Worm (Caenorhabditis elegans) whole organism, L3 larva: ENCODE data around the gene pde-12.
"Not testable (repeated sequence)": the region's sequence is repeated elsewhere in the genome, so short reads cannot be mapped to it uniquely, and the experiment has no call there.

ENCODE experiments used
- R02D3.7 ChIP-seq: fragments of 150-350 bp; optimal IDR thresholded peaks from 2 replicates; lab custom pipeline; 2014; ENCODE audit warnings: missing biosample characterization, missing genetic modification characterization
- ZK546.5 ChIP-seq: sonication (generic microtip); optimal IDR thresholded peaks from 2 replicates; lab custom pipeline; 2017; ENCODE audit warnings: missing biosample characterization, missing genetic modification characterization
- aly-2 ChIP-seq: fragments of 150-350 bp; optimal IDR thresholded peaks from 2 replicates; lab custom pipeline; 2014; ENCODE audit warnings: missing biosample characterization, missing genetic modification characterization
- ceh-28 ChIP-seq: fragments of 150-350 bp; optimal IDR thresholded peaks from 2 replicates; lab custom pipeline; 2014; ENCODE audit warnings: missing biosample characterization, missing genetic modification reagents, missing genetic modification characterization
- ceh-82 ChIP-seq: fragments of 150-350 bp; optimal IDR thresholded peaks from 2 replicates; lab custom pipeline; 2014; ENCODE audit warnings: missing biosample characterization, missing genetic modification characterization
- egl-27 ChIP-seq: sonication (generic microtip); optimal IDR thresholded peaks from 4 replicates; lab custom pipeline; 2017; ENCODE audit warnings: missing biosample characterization, missing genetic modification reagents, missing genetic modification characterization
- egl-5 ChIP-seq: fragments of 150-350 bp; optimal IDR thresholded peaks from 2 replicates; lab custom pipeline; 2017; ENCODE audit warnings: missing biosample characterization, missing genetic modification reagents, missing genetic modification characterization, inconsistent platforms
- elt-1 ChIP-seq: fragments of 150-350 bp; optimal IDR thresholded peaks from 2 replicates; lab custom pipeline; 2014; ENCODE audit warnings: missing biosample characterization, missing genetic modification characterization
- elt-2 ChIP-seq: sonication (generic microtip); optimal IDR thresholded peaks from 2 replicates; lab custom pipeline; 2016; ENCODE audit warnings: missing genetic modification reagents, mild to moderate bottlenecking, missing genetic modification characterization, missing compliant biosample characterization
- elt-3 ChIP-seq, 3 experiments: fragments of 150-350 bp in 1 of 3; sonication (generic microtip) in 2 of 3; optimal IDR thresholded peaks; 2 replicates in 2 of 3; 4 replicates in 1 of 3; lab custom pipeline; 2014 to 2017; ENCODE audit warnings: missing biosample characterization in 3 of 3, missing genetic modification characterization in 3 of 3
- eor-1 ChIP-seq, 2 experiments: fragments of 150-350 bp; optimal IDR thresholded peaks; 2 replicates each; lab custom pipeline; 2014 to 2018; ENCODE audit warnings: missing biosample characterization in 2 of 2, missing genetic modification characterization in 2 of 2
- fkh-10 ChIP-seq: sonication (generic microtip); optimal IDR thresholded peaks from 2 replicates; lab custom pipeline; 2017; ENCODE audit warnings: missing biosample characterization, missing genetic modification reagents, missing genetic modification characterization
- fkh-2 ChIP-seq: fragments of 150-350 bp; optimal IDR thresholded peaks from 2 replicates; lab custom pipeline; 2014; ENCODE audit warnings: missing biosample characterization, missing genetic modification reagents, missing genetic modification characterization
- jun-1 ChIP-seq: fragments of 150-350 bp; optimal IDR thresholded peaks from 2 replicates; lab custom pipeline; 2014; ENCODE audit warnings: missing biosample characterization, missing genetic modification reagents, missing genetic modification characterization
- lin-15B ChIP-seq: fragments of 150-350 bp; optimal IDR thresholded peaks from 2 replicates; lab custom pipeline; 2014; ENCODE audit warnings: missing biosample characterization, missing genetic modification characterization
- lin-39 ChIP-seq: fragments of 150-350 bp; optimal IDR thresholded peaks from 2 replicates; lab custom pipeline; 2018; ENCODE audit warnings: missing biosample characterization, missing genetic modification reagents, missing genetic modification characterization
- lsy-12 ChIP-seq: sonication (generic microtip); optimal IDR thresholded peaks from 2 replicates; lab custom pipeline; 2016; ENCODE audit warnings: mild to moderate bottlenecking, missing genetic modification characterization, missing compliant biosample characterization
- nfya-1 ChIP-seq: sonication (generic microtip); optimal IDR thresholded peaks from 2 replicates; lab custom pipeline; 2017; ENCODE audit warnings: missing genetic modification characterization, mild to moderate bottlenecking, missing compliant biosample characterization, antibody characterized with exemption, moderate library complexity; ENCODE audit not compliant: insufficient read depth
- nhr-11 ChIP-seq: fragments of 150-350 bp; optimal IDR thresholded peaks from 2 replicates; lab custom pipeline; 2014; ENCODE audit warnings: missing biosample characterization, missing genetic modification characterization
- nhr-12 ChIP-seq: fragments of 150-350 bp; optimal IDR thresholded peaks from 2 replicates; lab custom pipeline; 2014; ENCODE audit warnings: missing biosample characterization, missing genetic modification characterization
- nhr-23 ChIP-seq: fragments of 150-350 bp; optimal IDR thresholded peaks from 2 replicates; lab custom pipeline; 2014; ENCODE audit warnings: missing biosample characterization, missing genetic modification reagents, missing genetic modification characterization
- nhr-237 ChIP-seq: fragments of 150-350 bp; optimal IDR thresholded peaks from 2 replicates; lab custom pipeline; 2014; ENCODE audit warnings: missing biosample characterization, missing genetic modification characterization
- nhr-25 ChIP-seq: sonication (generic microtip); optimal IDR thresholded peaks from 2 replicates; lab custom pipeline; 2017; ENCODE audit warnings: missing biosample characterization, missing genetic modification characterization
- nhr-28 ChIP-seq: fragments of 150-350 bp; optimal IDR thresholded peaks from 2 replicates; lab custom pipeline; 2014; ENCODE audit warnings: missing biosample characterization, missing genetic modification characterization
- nhr-67 ChIP-seq: fragments of 150-350 bp; optimal IDR thresholded peaks from 2 replicates; lab custom pipeline; 2014; ENCODE audit warnings: missing biosample characterization, missing genetic modification characterization
- nhr-76 ChIP-seq: fragments of 150-350 bp; sonication (generic microtip); optimal IDR thresholded peaks from 5 replicates; lab custom pipeline; 2014; ENCODE audit warnings: missing biosample characterization, missing genetic modification characterization
- nhr-77 ChIP-seq: fragments of 150-350 bp; optimal IDR thresholded peaks from 2 replicates; lab custom pipeline; 2014; ENCODE audit warnings: missing biosample characterization, missing genetic modification characterization
- pha-4 ChIP-seq: fragments of 150-350 bp; optimal IDR thresholded peaks from 2 replicates; lab custom pipeline; 2014; ENCODE audit warnings: missing biosample characterization, missing genetic modification reagents, missing genetic modification characterization
- pqm-1 ChIP-seq: fragments of 150-350 bp; optimal IDR thresholded peaks from 2 replicates; lab custom pipeline; 2017; ENCODE audit warnings: missing biosample characterization, missing genetic modification characterization, inconsistent platforms
- sea-2 ChIP-seq: fragments of 150-350 bp; sonication (generic microtip); optimal IDR thresholded peaks from 4 replicates; lab custom pipeline; 2014; ENCODE audit warnings: missing biosample characterization, missing genetic modification reagents, missing genetic modification characterization
- skn-1 ChIP-seq: fragments of 150-350 bp; optimal IDR thresholded peaks from 2 replicates; lab custom pipeline; 2014; ENCODE audit warnings: missing biosample characterization, missing genetic modification characterization
- snpc-4 ChIP-seq: fragments of 150-350 bp; optimal IDR thresholded peaks from 2 replicates; lab custom pipeline; 2014; ENCODE audit warnings: missing biosample characterization, missing genetic modification characterization
- tbx-2 ChIP-seq: sonication (generic microtip); optimal IDR thresholded peaks from 2 replicates; lab custom pipeline; 2016; ENCODE audit warnings: mild to moderate bottlenecking, missing genetic modification characterization, missing compliant biosample characterization
- unc-39 ChIP-seq: sonication (generic microtip); optimal IDR thresholded peaks from 4 replicates; lab custom pipeline; 2017; ENCODE audit warnings: missing biosample characterization, missing genetic modification characterization

Gene pde-12

DNA sequence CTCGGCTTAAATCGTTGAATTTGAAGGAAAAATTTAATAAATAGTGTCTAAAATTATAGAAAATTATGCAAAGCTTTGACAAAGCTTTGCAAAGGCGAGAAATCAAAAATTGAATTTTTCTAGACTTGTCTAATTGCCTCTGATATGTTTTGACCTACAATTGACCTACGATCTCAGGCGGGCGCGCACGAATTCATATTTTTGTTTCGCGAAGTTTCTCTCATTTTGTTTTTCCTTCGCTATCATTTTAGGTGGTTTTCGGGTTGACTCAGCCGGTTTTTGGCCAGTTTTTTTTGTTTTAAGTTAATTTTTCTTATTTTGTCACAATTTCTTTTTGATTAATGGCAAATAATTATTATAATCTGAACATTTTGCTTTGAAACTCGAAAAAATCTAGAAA, 37.6 kb downstream of the pde-12 start:
- TF ChIP-seq nhr-25 (tag; lab: Kevin White, UChicago) (no peak), lin-15B (tag; lab: Kevin White, UChicago) (no peak), aly-2 (tag; lab: Kevin White, UChicago) (no peak), jun-1 (tag; lab: Kevin White, UChicago) (no peak), snpc-4 (tag; lab: Kevin White, UChicago) (no peak), nhr-76 (no peak), elt-2 (no peak), egl-5 (tag; lab: Kevin White, UChicago) (no peak), elt-3 (tag; optimal IDR thresholded peaks at IDR 0.05; lab: Kevin White, UChicago) (no peak), sea-2 (GFP tag; lab: Kevin White, UChicago) (no peak), egl-27 (tag; lab: Kevin White, UChicago) (no peak), pqm-1 (tag; lab: Kevin White, UChicago) (no peak), nhr-11 (tag; lab: Kevin White, UChicago) (no peak), eor-1 (tag; optimal IDR thresholded peaks at IDR 0.05; lab: Kevin White, UChicago) (no peak), nhr-237 (tag; lab: Kevin White, UChicago) (no peak), nhr-28 (tag; lab: Kevin White, UChicago) (no peak), fkh-10 (no peak), skn-1 (tag; lab: Kevin White, UChicago) (no peak), unc-39 (tag; lab: Kevin White, UChicago) (no peak), nhr-23 (tag; lab: Kevin White, UChicago) (no peak)

DNA sequence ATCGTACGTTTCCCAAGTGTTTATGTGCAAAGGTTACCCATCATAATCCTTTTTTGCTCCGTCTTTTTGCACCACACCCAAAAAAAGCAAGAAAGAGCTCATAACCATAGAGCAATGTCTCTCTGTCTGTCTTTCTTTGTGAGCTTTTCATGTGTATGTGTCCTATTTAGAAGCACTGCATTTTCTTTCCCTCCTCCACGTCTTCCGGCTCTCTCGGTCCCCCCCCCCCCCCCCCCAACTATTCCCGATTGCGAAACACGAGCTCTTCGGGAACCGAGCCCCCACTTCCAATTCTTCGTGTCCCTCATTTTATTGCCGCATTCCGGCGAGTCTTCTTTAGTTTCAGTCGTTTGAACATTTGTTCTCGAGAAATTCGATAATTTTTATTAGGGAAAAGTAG, 38.0 kb downstream of the pde-12 start:
- TF ChIP-seq pqm-1 (tag; lab: Kevin White, UChicago) (no peak), ceh-28 (tag; lab: Kevin White, UChicago) (no peak), ZK546.5 (tag; lab: Kevin White, UChicago) (no peak), nhr-12 (tag; lab: Kevin White, UChicago) (no peak), aly-2 (tag; lab: Kevin White, UChicago) (no peak), egl-27 (tag; lab: Kevin White, UChicago) (no peak), nhr-77 (no peak), fkh-2 (tag; lab: Kevin White, UChicago) (no peak)

DNA sequence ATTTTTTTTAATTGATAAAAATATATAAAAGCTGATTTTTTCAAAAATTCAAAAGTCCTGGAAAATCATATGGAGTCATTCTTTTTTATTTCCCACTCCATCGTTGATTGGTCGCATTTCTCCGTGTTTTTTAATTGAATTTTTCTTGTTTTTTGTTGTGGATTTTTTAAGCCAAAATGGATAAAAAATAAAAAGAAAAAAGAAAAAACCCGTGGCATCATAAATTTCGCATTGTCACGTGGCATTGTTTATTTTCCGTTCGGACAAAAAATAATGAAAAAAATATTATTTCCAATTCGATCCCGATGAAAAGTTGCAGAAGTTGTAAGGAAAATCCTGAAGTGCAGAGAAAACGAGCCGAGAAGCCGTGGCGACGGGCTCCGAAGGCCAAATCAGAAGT, 39.2 kb downstream of the pde-12 start, which contains the start of gene klp-7:
klp-7 (plus strand) TSS at position 301 of the 400 bp plus-strand sequence.
- TF ChIP-seq fkh-2 (tag; lab: Kevin White, UChicago); nhr-237 (tag; lab: Kevin White, UChicago); nhr-77: not testable (repeated sequence)

DNA sequence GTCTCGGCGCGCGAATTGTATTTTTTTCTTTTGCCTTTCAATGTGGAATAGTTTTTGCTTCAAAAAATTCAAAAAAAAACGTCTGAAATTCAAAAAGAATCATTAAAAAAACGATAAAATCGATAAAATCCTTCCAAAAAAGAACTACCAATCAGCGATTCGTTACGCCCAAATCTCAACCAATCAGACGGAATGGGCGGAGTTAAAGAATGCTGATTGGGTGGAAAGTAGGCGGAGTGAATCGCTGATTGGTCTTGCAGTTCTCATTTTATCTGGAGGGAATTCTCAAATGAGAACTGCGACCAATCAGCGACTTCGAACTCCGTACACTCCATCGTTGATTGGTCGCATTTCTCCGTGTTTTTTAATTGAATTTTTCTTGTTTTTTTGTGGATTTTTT, 39.6 kb downstream of the pde-12 start:
- TF ChIP-seq sea-2 (GFP tag; lab: Kevin White, UChicago) (no peak), nhr-11 (tag; lab: Kevin White, UChicago) (no peak), nfya-1 (tag; lab: Kevin White, UChicago) (peak; percentile 95)

DNA sequence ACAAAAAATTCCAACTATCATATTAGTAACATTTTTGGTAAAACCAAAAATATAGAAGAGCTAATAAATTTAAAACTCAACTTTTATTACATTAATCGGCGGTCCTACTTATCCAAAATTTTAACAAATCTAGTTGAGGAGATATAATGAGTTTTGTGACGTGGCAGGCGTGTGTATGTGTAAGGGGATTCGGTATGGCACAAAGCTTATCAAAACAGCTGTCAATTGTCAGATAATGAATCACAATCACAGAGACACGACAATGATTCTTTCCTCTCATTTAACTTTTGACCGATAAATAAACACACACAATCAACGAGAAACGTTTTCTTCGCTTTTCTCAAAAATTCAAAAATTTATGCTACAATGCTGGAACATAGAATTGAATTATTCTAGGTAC, 42.8 kb downstream of the pde-12 start, which contains the start of gene K11D9.3:
K11D9.3 (minus strand) TSS at position 181 of the 400 bp plus-strand sequence.
- no peak for TF ChIP-seq tbx-2
- TF ChIP-seq nhr-11 (tag; lab: Kevin White, UChicago): no peak
- no peak for TF ChIP-seq elt-1
- TF ChIP-seq lin-39: no peak
- no peak for TF ChIP-seq fkh-2 (tag; lab: Kevin White, UChicago)
- TF ChIP-seq nhr-76: no peak
- no peak for TF ChIP-seq nhr-12 (tag; lab: Kevin White, UChicago)
- no peak for TF ChIP-seq R02D3.7
- TF ChIP-seq nhr-67 (tag; lab: Kevin White, UChicago): no peak
- no peak for TF ChIP-seq lsy-12
- no peak for TF ChIP-seq lin-15B (tag; lab: Kevin White, UChicago)
- no peak for TF ChIP-seq sea-2 (GFP tag; lab: Kevin White, UChicago)
- TF ChIP-seq ceh-82: no peak
- TF ChIP-seq ceh-28 (tag; lab: Kevin White, UChicago): no peak
- TF ChIP-seq pha-4: no peak
